Fruit fly (Drosophila melanogaster): ENCODE results near the gene CG14053.

The CG14053 gene

DNA sequence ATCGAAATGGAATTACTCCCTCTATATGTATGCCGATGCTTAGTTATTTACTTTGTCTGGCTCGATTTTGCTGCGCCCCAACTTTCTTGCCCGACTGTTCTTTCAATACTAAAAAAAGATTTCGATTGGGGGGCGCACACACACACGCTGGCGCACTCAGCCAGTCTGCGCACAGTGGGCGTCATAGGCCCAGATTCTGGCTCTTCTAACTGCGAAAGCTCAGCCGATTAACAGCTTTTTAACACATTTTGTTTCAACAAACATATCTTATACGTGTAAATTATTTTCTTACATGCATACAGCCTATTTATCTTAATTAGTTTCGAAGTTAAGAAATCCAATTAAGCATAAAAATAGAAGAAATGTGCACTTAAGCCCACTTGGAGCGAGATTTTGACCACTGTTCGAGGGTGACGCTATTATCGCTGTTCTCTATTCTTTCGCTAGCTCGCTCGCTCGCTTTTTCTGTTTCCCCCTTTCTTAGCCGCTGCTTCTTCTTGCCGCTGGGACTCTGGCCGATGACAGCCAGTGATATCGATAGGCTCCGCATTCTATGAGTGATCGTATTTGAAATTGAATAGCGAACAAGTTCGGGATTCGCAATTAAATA is 28.6 kb upstream of the CG14053 start, which contains the start of gene Vinc (continued):
- peak; percentile 66 for TF ChIP-seq Bteb2 (GFP tag; optimal IDR thresholded peaks at IDR 0.05)
- peak; percentile 43; the same call in 1 of the 3 replicates for TF ChIP-seq knrl (GFP tag; IDR thresholded peaks at IDR 0.05; ENCODE audit: partially characterized antibody)
- peak; percentile 68 for TF ChIP-seq CG30020 (tag; optimal IDR thresholded peaks at IDR 0.05)
- TF ChIP-seq jumu (GFP tag; optimal IDR thresholded peaks at IDR 0.05), result peak; percentile 86
- peak; percentile 16 for TF ChIP-seq oc (tag; optimal IDR thresholded peaks at IDR 0.05)
- TF ChIP-seq CG5245 (GFP tag; optimal IDR thresholded peaks at IDR 0.05), result peak; percentile 67
- peak; percentile 85 for TF ChIP-seq lmd (GFP tag; IDR thresholded peaks at IDR 0.05)
- TF ChIP-seq Neu2 (GFP tag; optimal IDR thresholded peaks at IDR 0.05; ENCODE audit: borderline replicate concordance), result peak; percentile 58
- TF ChIP-seq CG42726 (GFP tag; IDR thresholded peaks at IDR 0.05; ENCODE audit: partially characterized antibody), result no peak
- TF ChIP-seq ap (GFP tag; IDR thresholded peaks at IDR 0.05), result peak; percentile 67
- peak; percentile 75 for TF ChIP-seq peb (GFP tag; IDR thresholded peaks at IDR 0.05)
- no peak for TF ChIP-seq CG15479 (GFP tag; optimal IDR thresholded peaks at IDR 0.05)
- TF ChIP-seq gce (GFP tag; IDR thresholded peaks at IDR 0.05), result peak; percentile 57; the same call in 1 of the 3 replicates
- TF ChIP-seq CG4617 (GFP tag; optimal IDR thresholded peaks at IDR 0.05; ENCODE audit: borderline replicate concordance), result peak; percentile 14
- TF ChIP-seq dati (GFP tag; IDR thresholded peaks at IDR 0.05), result no peak
- TF ChIP-seq Dip3 (GFP tag; optimal IDR thresholded peaks at IDR 0.05), result peak; percentile 86
- peak; percentile 61 for TF ChIP-seq CG5953 (GFP tag; IDR thresholded peaks at IDR 0.05)
- TF ChIP-seq chm (GFP tag; IDR thresholded peaks at IDR 0.05), result peak; percentile 52; the same call in 1 of the 2 replicates
- peak; percentile 76 for TF ChIP-seq CG8924 (tag; optimal IDR thresholded peaks at IDR 0.05)
- peak; percentile 73 for TF ChIP-seq CG4854 (GFP tag; optimal IDR thresholded peaks at IDR 0.05)
- no peak for TF ChIP-seq gem (tag; optimal IDR thresholded peaks at IDR 0.05)
- TF ChIP-seq CG5180 (GFP tag; optimal IDR thresholded peaks at IDR 0.05), result peak; percentile 80
- TF ChIP-seq CG18619 (GFP tag; optimal IDR thresholded peaks at IDR 0.05), result peak; percentile 83
- TF ChIP-seq CG11093 (GFP tag; IDR thresholded peaks at IDR 0.05), result peak; percentile 80
- no peak for TF ChIP-seq CG12744 (GFP tag; optimal IDR thresholded peaks at IDR 0.05)
- TF ChIP-seq Ada2b (GFP tag; IDR thresholded peaks at IDR 0.05), result peak; percentile 77
- peak; percentile 85 for TF ChIP-seq zfh1 (GFP tag; IDR thresholded peaks at IDR 0.05)
- TF ChIP-seq CG17912 (GFP tag; optimal IDR thresholded peaks at IDR 0.05), result peak; percentile 56
- peak; percentile 90 for TF ChIP-seq CG17359 (tag; optimal IDR thresholded peaks at IDR 0.05)
- peak; percentile 81 for TF ChIP-seq pros (GFP tag; optimal IDR thresholded peaks at IDR 0.05)
- peak; percentile 72 for TF ChIP-seq fd3F (GFP tag; optimal IDR thresholded peaks at IDR 0.05)
- TF ChIP-seq lab (GFP tag; optimal IDR thresholded peaks at IDR 0.05), result peak; percentile 96
- no peak for TF ChIP-seq CG15073 (GFP tag; optimal IDR thresholded peaks at IDR 0.05)
- peak; percentile 62 for TF ChIP-seq Hr3 (GFP tag; optimal IDR thresholded peaks at IDR 0.05)
- peak; percentile 35 for TF ChIP-seq CG13287 (GFP tag; IDR thresholded peaks at IDR 0.05; ENCODE audit: partially characterized antibody)
- peak; percentile 59 for TF ChIP-seq CG16863 (GFP tag; optimal IDR thresholded peaks at IDR 0.05)
- peak; percentile 38 for TF ChIP-seq CG2116 (GFP tag; optimal IDR thresholded peaks at IDR 0.05)
- peak; percentile 80 for TF ChIP-seq eyg (GFP tag; optimal IDR thresholded peaks at IDR 0.05)
- TF ChIP-seq tin (GFP tag; optimal IDR thresholded peaks at IDR 0.05), result peak; percentile 85
- peak; percentile 76 for TF ChIP-seq B-H2 (GFP tag; optimal IDR thresholded peaks at IDR 0.05)
- TF ChIP-seq unc-4 (GFP tag; IDR thresholded peaks at IDR 0.05; ENCODE audit: partially characterized antibody), result no peak
- TF ChIP-seq Ssrp (tag; optimal IDR thresholded peaks at IDR 0.05), result peak; percentile 54
- TF ChIP-seq sisA (GFP tag; IDR thresholded peaks at IDR 0.05), result peak; percentile 82
- peak; percentile 89 for TF ChIP-seq CG17829 (tag; optimal IDR thresholded peaks at IDR 0.05)
- TF ChIP-seq salm (tag; optimal IDR thresholded peaks at IDR 0.05), result peak; percentile 48
- peak; percentile 54 for TF ChIP-seq CG10366 (GFP tag; IDR thresholded peaks at IDR 0.05)
- no peak; the same call in 1 of the 2 replicates for TF ChIP-seq sim (GFP tag; IDR thresholded peaks at IDR 0.05)
- TF ChIP-seq ac (GFP tag; optimal IDR thresholded peaks at IDR 0.05), result no peak
- peak; percentile 20 for TF ChIP-seq CG2202 (tag; optimal IDR thresholded peaks at IDR 0.05)
